Worm (Caenorhabditis elegans): ENCODE data around the gene C26B9.3.

C26B9.3 gene

DNA sequence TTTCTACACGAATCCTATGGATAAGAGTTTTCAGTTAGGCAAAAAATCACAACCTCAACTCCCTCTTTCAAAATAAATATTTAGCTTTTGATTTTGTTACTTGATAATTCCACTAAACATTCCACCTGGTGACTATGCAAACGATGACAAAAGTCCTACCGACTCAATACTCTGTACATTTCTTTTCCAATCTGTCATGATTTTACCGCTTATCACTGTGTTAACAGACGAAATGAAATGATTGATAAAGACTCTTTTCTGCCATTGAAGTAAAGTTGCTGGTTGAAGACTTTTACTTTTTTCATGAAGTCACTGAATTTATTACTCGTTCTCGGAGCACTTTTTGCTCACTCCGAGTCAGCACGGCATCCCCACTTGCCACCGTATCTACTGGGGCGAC is 8.9 kb upstream of the C26B9.3 start, which contains the start of gene C26B9.5:
TSS of gene C26B9.5 (plus strand) at position 244 of the 400 bp plus-strand sequence.
- TF ChIP-seq unc-62 (GFP tag; optimal IDR thresholded peaks at IDR 0.05) (no peak), nhr-11 (tag; optimal IDR thresholded peaks at IDR 0.05) (no peak), elt-2 (tag; optimal IDR thresholded peaks at IDR 0.05) (peak; percentile 54), pqm-1 (tag; optimal IDR thresholded peaks at IDR 0.05) (peak; percentile 68), lsy-12 (tag; optimal IDR thresholded peaks at IDR 0.05) (no peak), ztf-11 (tag; optimal IDR thresholded peaks at IDR 0.05) (no peak), unc-39 (tag; optimal IDR thresholded peaks at IDR 0.05) (no peak), hmg-11 (tag; optimal IDR thresholded peaks at IDR 0.05) (no peak), skn-1 (tag; optimal IDR thresholded peaks at IDR 0.05) (peak; percentile 69)

DNA sequence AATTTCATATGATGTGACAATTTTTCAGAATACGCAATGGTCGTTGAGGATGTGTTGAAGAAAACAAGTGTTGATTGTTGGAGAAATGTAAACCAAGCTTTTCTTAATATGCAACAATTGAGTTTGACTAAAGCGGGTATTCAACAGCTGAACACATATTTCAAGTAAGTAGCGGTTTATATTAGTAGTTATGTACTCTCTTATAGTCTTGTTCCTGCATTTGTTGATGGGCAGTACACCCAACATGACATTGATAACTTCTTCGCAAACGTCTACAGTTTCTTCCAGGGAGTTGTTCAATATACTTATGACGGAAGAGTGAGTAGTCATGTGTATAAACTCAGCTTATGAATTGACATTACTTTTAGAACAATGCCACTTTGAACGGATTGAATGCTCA is 7.3 kb upstream of the C26B9.3 start:
- TF ChIP-seq nhr-23 (tag; optimal IDR thresholded peaks at IDR 0.05) = no peak
- TF ChIP-seq nhr-237 (tag; optimal IDR thresholded peaks at IDR 0.05) = no peak
- no peak for TF ChIP-seq R02D3.7 (tag; optimal IDR thresholded peaks at IDR 0.05)
- TF ChIP-seq unc-62 (GFP tag; optimal IDR thresholded peaks at IDR 0.05) = no peak
- TF ChIP-seq nhr-12 (tag; optimal IDR thresholded peaks at IDR 0.05) = no peak
- TF ChIP-seq ztf-11 (tag; optimal IDR thresholded peaks at IDR 0.05) = no peak
- TF ChIP-seq fkh-10 (GFP tag; optimal IDR thresholded peaks at IDR 0.05) = no peak
- TF ChIP-seq nhr-67 (tag; optimal IDR thresholded peaks at IDR 0.05) = no peak
- TF ChIP-seq nhr-77 (tag; optimal IDR thresholded peaks at IDR 0.05) = no peak
- no peak for TF ChIP-seq hmg-11 (tag; optimal IDR thresholded peaks at IDR 0.05)
- no peak for TF ChIP-seq daf-12 (tag; optimal IDR thresholded peaks at IDR 0.05)
- TF ChIP-seq nhr-11 (tag; optimal IDR thresholded peaks at IDR 0.05) = no peak
- TF ChIP-seq jun-1 (tag; optimal IDR thresholded peaks at IDR 0.05) = no peak
- no peak for TF ChIP-seq elt-1 (tag; optimal IDR thresholded peaks at IDR 0.05)

DNA sequence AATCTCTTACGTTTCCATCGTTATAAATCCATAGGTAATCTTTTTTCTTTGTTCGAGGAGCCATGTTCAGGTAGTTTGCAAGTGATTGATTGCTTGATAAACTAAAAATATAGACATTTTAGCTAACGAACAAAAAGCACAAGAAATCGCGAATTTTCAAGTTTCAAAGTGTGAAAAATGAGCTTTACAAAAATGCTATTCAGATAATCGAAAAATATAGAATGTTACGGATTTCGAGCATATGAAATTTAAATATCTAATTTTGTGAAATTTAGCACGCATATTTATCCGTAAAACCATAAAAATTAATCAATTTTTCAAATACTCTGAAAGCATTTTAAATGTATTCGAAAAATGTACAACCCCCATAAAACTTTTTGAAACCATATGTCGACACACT is 2.7 kb upstream of the C26B9.3 start, which contains the start of gene C26B9.6:
TSS of gene C26B9.6 (minus strand) at position 101 of the 400 bp plus-strand sequence.
- TF ChIP-seq eor-1 (tag; optimal IDR thresholded peaks at IDR 0.05) = no peak
- TF ChIP-seq ama-1 (optimal IDR thresholded peaks at IDR 0.05) = no peak
- TF ChIP-seq mdl-1 (tag; optimal IDR thresholded peaks at IDR 0.05) = no peak
- no peak for TF ChIP-seq fkh-2 (tag; optimal IDR thresholded peaks at IDR 0.05)
- TF ChIP-seq egl-27 (tag; optimal IDR thresholded peaks at IDR 0.05) = no peak
- no peak for TF ChIP-seq snpc-4 (tag; optimal IDR thresholded peaks at IDR 0.05)
- no peak for TF ChIP-seq fos-1 (tag; optimal IDR thresholded peaks at IDR 0.05)
- no peak for TF ChIP-seq ZK546.5 (tag; optimal IDR thresholded peaks at IDR 0.05)
- no peak for TF ChIP-seq ztf-4 (tag; optimal IDR thresholded peaks at IDR 0.05)
- TF ChIP-seq ceh-9 (tag; optimal IDR thresholded peaks at IDR 0.05) = no peak

DNA sequence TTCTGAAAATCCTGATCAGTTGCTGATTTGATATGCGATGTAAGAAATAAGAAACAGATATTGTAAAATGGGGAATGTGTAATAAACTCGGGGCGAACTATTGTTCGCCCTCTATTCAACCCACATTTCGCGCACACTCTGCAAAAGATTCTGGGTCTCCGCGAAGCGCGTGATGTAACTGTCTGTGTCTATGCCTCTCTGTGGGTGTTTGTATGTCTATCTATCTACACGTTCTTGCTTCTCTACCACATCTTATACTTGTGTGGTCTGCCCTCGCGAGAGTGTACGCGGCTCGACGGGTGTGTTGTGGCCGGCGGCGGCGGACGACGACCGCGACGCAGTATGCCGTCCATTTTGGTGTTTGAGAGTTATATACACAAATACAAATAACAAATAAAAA is 1.6 kb upstream of the C26B9.3 start:
- TF ChIP-seq tbx-2 (tag; optimal IDR thresholded peaks at IDR 0.05) (peak; percentile 4), ama-1 (optimal IDR thresholded peaks at IDR 0.05) (no peak), mdl-1 (tag; optimal IDR thresholded peaks at IDR 0.05) (peak; percentile 6), daf-12 (tag; optimal IDR thresholded peaks at IDR 0.05) (no peak), fkh-10 (GFP tag; optimal IDR thresholded peaks at IDR 0.05) (no peak), sea-2 (GFP tag; optimal IDR thresholded peaks at IDR 0.05) (no peak), lin-15B (tag; optimal IDR thresholded peaks at IDR 0.05) (peak; percentile 29), nfya-1 (tag; optimal IDR thresholded peaks at IDR 0.05; ENCODE audit: insufficient read depth) (peak; percentile 84), egl-27 (tag; optimal IDR thresholded peaks at IDR 0.05) (peak; percentile 41), elt-2 (tag; optimal IDR thresholded peaks at IDR 0.05) (peak; percentile 59), lin-39 (tag; optimal IDR thresholded peaks at IDR 0.05) (peak; percentile 71), nhr-12 (tag; optimal IDR thresholded peaks at IDR 0.05) (no peak), pha-4 (tag; optimal IDR thresholded peaks at IDR 0.05) (peak; percentile 71), nhr-25 (tag; optimal IDR thresholded peaks at IDR 0.05) (peak; percentile 80), jun-1 (tag; optimal IDR thresholded peaks at IDR 0.05) (peak; percentile 68), ceh-28 (tag; optimal IDR thresholded peaks at IDR 0.05) (peak; percentile 33), hmg-11 (tag; optimal IDR thresholded peaks at IDR 0.05) (peak; percentile 56), nhr-23 (tag; optimal IDR thresholded peaks at IDR 0.05) (peak; percentile 75), snpc-4 (tag; optimal IDR thresholded peaks at IDR 0.05) (peak; percentile 59), nhr-43 (tag; optimal IDR thresholded peaks at IDR 0.05; ENCODE audit: poor library complexity, severe bottlenecking) (peak; percentile 74), lsy-12 (tag; optimal IDR thresholded peaks at IDR 0.05) (peak; percentile 30), pqm-1 (tag; optimal IDR thresholded peaks at IDR 0.05) (peak; percentile 52)
